Fruit fly (Drosophila melanogaster) whole organism, adult: Measurements from ENCODE around the gene pnt.

Experiments used
- CG11617 ChIP-seq: fragments of 200-800 bp; sonication (Bioruptor generic); optimal IDR thresholded peaks from 2 replicates; lab custom pipeline; 2017; ENCODE audit warnings: mild to moderate bottlenecking, missing biosample characterization, missing genetic modification reagents, missing genetic modification characterization
- CG12768 ChIP-seq: fragments of 200-800 bp; sonication (Bioruptor generic); optimal IDR thresholded peaks from 2 replicates; lab custom pipeline; 2017; ENCODE audit warnings: missing biosample characterization, missing genetic modification characterization, mild to moderate bottlenecking, moderate library complexity, missing genetic modification reagents
- CG14711 ChIP-seq: fragments of 200-800 bp; sonication (Bioruptor generic); optimal IDR thresholded peaks from 2 replicates; lab custom pipeline; 2018; ENCODE audit warnings: missing biosample characterization, mild to moderate bottlenecking, missing genetic modification characterization, moderate library complexity
- CG1620 ChIP-seq: fragments of 200-800 bp; sonication (Bioruptor generic); optimal IDR thresholded peaks from 2 replicates; lab custom pipeline; 2016; ENCODE audit warnings: missing biosample characterization, missing genetic modification characterization
- CG33017 ChIP-seq: fragments of 200-800 bp; sonication (Bioruptor generic); optimal IDR thresholded peaks from 2 replicates; lab custom pipeline; 2018; ENCODE audit warnings: missing biosample characterization, mild to moderate bottlenecking, missing genetic modification characterization, moderate library complexity
- CG5204 ChIP-seq: fragments of 200-800 bp; sonication (Bioruptor generic); optimal IDR thresholded peaks from 2 replicates; lab custom pipeline; 2016; ENCODE audit warnings: missing biosample characterization, missing genetic modification characterization
- CG7045 ChIP-seq: fragments of 200-800 bp; sonication (Bioruptor generic); optimal IDR thresholded peaks from 2 replicates; lab custom pipeline; 2017; ENCODE audit warnings: missing biosample characterization, mild to moderate bottlenecking, missing genetic modification characterization
- CG7101 ChIP-seq: fragments of 200-800 bp; sonication (Bioruptor generic); optimal IDR thresholded peaks from 2 replicates; lab custom pipeline; 2018; ENCODE audit warnings: missing biosample characterization, mild to moderate bottlenecking, missing genetic modification characterization, moderate library complexity
- Clk ChIP-seq: fragments of 200-800 bp; sonication (Bioruptor generic); optimal IDR thresholded peaks from 2 replicates; lab custom pipeline; 2017; ENCODE audit warnings: missing biosample characterization, missing genetic modification characterization
- Crg-1 ChIP-seq: fragments of 200-800 bp; sonication (Bioruptor generic); optimal IDR thresholded peaks from 2 replicates; lab custom pipeline; 2016; ENCODE audit warnings: missing biosample characterization, missing genetic modification characterization
- Hr96 ChIP-seq: fragments of 200-800 bp; sonication (Bioruptor generic); optimal IDR thresholded peaks from 2 replicates; lab custom pipeline; 2016; ENCODE audit warnings: missing biosample characterization, missing genetic modification characterization
- Mnt ChIP-seq: fragments of 200-800 bp; sonication (Bioruptor generic); optimal IDR thresholded peaks from 2 replicates; lab custom pipeline; 2016; ENCODE audit warnings: missing biosample characterization, mild to moderate bottlenecking, missing genetic modification characterization
- bab1 ChIP-seq: fragments of 200-800 bp; sonication (Bioruptor generic); optimal IDR thresholded peaks from 3 replicates; lab custom pipeline; 2019; ENCODE audit warnings: missing biosample characterization, mild to moderate bottlenecking, missing genetic modification characterization, moderate library complexity
- cic ChIP-seq: fragments of 200-800 bp; sonication (Bioruptor generic); optimal IDR thresholded peaks from 2 replicates; lab custom pipeline; 2017; ENCODE audit warnings: missing biosample characterization, mild to moderate bottlenecking, missing genetic modification characterization, moderate library complexity
- cnc ChIP-seq, 2 experiments: fragments of >200 bp; optimal IDR thresholded peaks; 2 replicates each; lab custom pipeline; 2017
- kay ChIP-seq: fragments of 200-800 bp; sonication (Bioruptor generic); peaks from one replicate; lab custom pipeline; 2016; ENCODE audit warnings: missing biosample characterization, missing genetic modification characterization, borderline replicate concordance
- ovo ChIP-seq: fragments of 200-800 bp; sonication (Bioruptor generic); optimal IDR thresholded peaks from 2 replicates; lab custom pipeline; 2016; ENCODE audit warnings: missing biosample characterization, missing genetic modification characterization
- pad ChIP-seq: fragments of 200-800 bp; sonication (Bioruptor generic); optimal IDR thresholded peaks from 3 replicates; lab custom pipeline; 2017; ENCODE audit warnings: missing biosample characterization, missing genetic modification characterization, mild to moderate bottlenecking, moderate library complexity, missing genetic modification reagents
- tj ChIP-seq: fragments of 200-800 bp; sonication (Bioruptor generic); optimal IDR thresholded peaks from 3 replicates; lab custom pipeline; 2017; ENCODE audit warnings: missing biosample characterization, mild to moderate bottlenecking, missing genetic modification characterization, moderate library complexity
- toe ChIP-seq: fragments of 200-800 bp; sonication (Bioruptor generic); optimal IDR thresholded peaks from 2 replicates; lab custom pipeline; 2016; ENCODE audit warnings: missing biosample characterization, missing genetic modification characterization

The pnt gene

dm6 chr3R:23372624-23373023 is 26.7 kb upstream of the pnt start, which contains the start of gene CG42827:
TSS of gene CG42827 (plus strand) at chr3R:23372924.
- no peak for TF ChIP-seq tj (GFP tag; lab: Kevin White, UChicago)
- TF ChIP-seq Hr96 = no peak
- TF ChIP-seq bab1 = no peak
- TF ChIP-seq Crg-1 (GFP tag; lab: Kevin White, UChicago) = no peak
- TF ChIP-seq CG7045 (GFP tag; lab: Kevin White, UChicago) = no peak
- TF ChIP-seq CG7101 (tag; lab: Kevin White, UChicago) = no peak
- no peak for TF ChIP-seq CG33017 (tag; lab: Kevin White, UChicago)
- no peak for TF ChIP-seq CG12768 (GFP tag; lab: Kevin White, UChicago)
- TF ChIP-seq cic (GFP tag; lab: Kevin White, UChicago) = no peak
- TF ChIP-seq kay (GFP tag; lab: Kevin White, UChicago) = no peak
- no peak for TF ChIP-seq CG14711 (tag; lab: Kevin White, UChicago)
- no peak for TF ChIP-seq pad (GFP tag; lab: Kevin White, UChicago)
- no peak for TF ChIP-seq Clk (GFP tag; lab: Kevin White, UChicago)
- TF ChIP-seq CG5204 = no peak
- no peak for TF ChIP-seq Mnt
- no peak for TF ChIP-seq toe (GFP tag; lab: Kevin White, UChicago)
- TF ChIP-seq cnc (optimal IDR thresholded peaks at IDR 0.05; lab: Kevin White, UChicago) = no peak
- no peak for TF ChIP-seq CG11617 (GFP tag; lab: Kevin White, UChicago)

- TF ChIP-seq CG7045 (GFP tag; lab: Kevin White, UChicago) (no peak), kay (GFP tag; lab: Kevin White, UChicago) (no peak)
Observed at dm6 chr3R:23368235-23368634, 22.3 kb upstream of the pnt start.

- TF ChIP-seq tj (GFP tag; lab: Kevin White, UChicago) = no peak
- TF ChIP-seq toe (GFP tag; lab: Kevin White, UChicago) = no peak
- TF ChIP-seq bab1 = no peak
- TF ChIP-seq CG11617 (GFP tag; lab: Kevin White, UChicago) = no peak
- TF ChIP-seq CG1620 = no peak
- TF ChIP-seq cic (GFP tag; lab: Kevin White, UChicago) = no peak
Observed at dm6 chr3R:23367540-23367939, 21.6 kb upstream of the pnt start.

- no peak for TF ChIP-seq bab1
- no peak for TF ChIP-seq Hr96
- no peak for TF ChIP-seq CG7101 (tag; lab: Kevin White, UChicago)
- no peak for TF ChIP-seq kay (GFP tag; lab: Kevin White, UChicago)
- TF ChIP-seq CG11617 (GFP tag; lab: Kevin White, UChicago) = no peak
- TF ChIP-seq ovo (GFP tag; lab: Kevin White, UChicago) = no peak
- TF ChIP-seq CG33017 (tag; lab: Kevin White, UChicago) = no peak
- TF ChIP-seq Clk (GFP tag; lab: Kevin White, UChicago) = no peak
- no peak for TF ChIP-seq CG14711 (tag; lab: Kevin White, UChicago)
- TF ChIP-seq CG5204 = no peak
- no peak for TF ChIP-seq CG1620
- no peak for TF ChIP-seq toe (GFP tag; lab: Kevin White, UChicago)
- no peak for TF ChIP-seq Mnt
- no peak for TF ChIP-seq Crg-1 (GFP tag; lab: Kevin White, UChicago)
- TF ChIP-seq cic (GFP tag; lab: Kevin White, UChicago) = no peak
- TF ChIP-seq tj (GFP tag; lab: Kevin White, UChicago) = no peak
- no peak for TF ChIP-seq CG12768 (GFP tag; lab: Kevin White, UChicago)
- TF ChIP-seq CG7045 (GFP tag; lab: Kevin White, UChicago) = no peak
- TF ChIP-seq pad (GFP tag; lab: Kevin White, UChicago) = no peak
- TF ChIP-seq cnc (optimal IDR thresholded peaks at IDR 0.05; lab: Kevin White, UChicago) = no peak
Observed at dm6 chr3R:23365028-23365427, 19.1 kb upstream of the pnt start.

- TF ChIP-seq CG33017 (tag; lab: Kevin White, UChicago) (peak; percentile 70), CG12768 (GFP tag; lab: Kevin White, UChicago) (peak; percentile 41), Hr96 (peak; percentile 19), CG7101 (tag; lab: Kevin White, UChicago) (peak; percentile 82), Clk (GFP tag; lab: Kevin White, UChicago) (no peak), CG7045 (GFP tag; lab: Kevin White, UChicago) (peak; percentile 27), Mnt (no peak), pad (GFP tag; lab: Kevin White, UChicago) (peak; percentile 57), cnc (optimal IDR thresholded peaks at IDR 0.05; lab: Kevin White, UChicago) (no peak), kay (GFP tag; lab: Kevin White, UChicago) (no peak), bab1 (peak; percentile 43), CG14711 (tag; lab: Kevin White, UChicago) (peak; percentile 77), CG5204 (no peak), tj (GFP tag; lab: Kevin White, UChicago) (no peak), Crg-1 (GFP tag; lab: Kevin White, UChicago) (peak; percentile 39), CG11617 (GFP tag; lab: Kevin White, UChicago) (peak; percentile 4), toe (GFP tag; lab: Kevin White, UChicago) (no peak), CG1620 (peak; percentile 48), cic (GFP tag; lab: Kevin White, UChicago) (no peak), ovo (GFP tag; lab: Kevin White, UChicago) (no peak)
Observed at dm6 chr3R:23363515-23364124, 17.7 kb upstream of the pnt start, which contains the start of gene CG4408. TSS of gene CG4408 (minus strand) at chr3R:23363574.

- TF ChIP-seq CG12768 (GFP tag; lab: Kevin White, UChicago) (no peak), CG1620 (no peak), ovo (GFP tag; lab: Kevin White, UChicago) (no peak), Mnt (no peak), CG5204 (no peak), CG11617 (GFP tag; lab: Kevin White, UChicago) (no peak), bab1 (no peak), CG7101 (tag; lab: Kevin White, UChicago) (no peak), cnc (optimal IDR thresholded peaks at IDR 0.05; lab: Kevin White, UChicago) (no peak), tj (GFP tag; lab: Kevin White, UChicago) (no peak), pad (GFP tag; lab: Kevin White, UChicago) (no peak), CG7045 (GFP tag; lab: Kevin White, UChicago) (no peak)
Observed at dm6 chr3R:23360356-23360755, 14.4 kb upstream of the pnt start.
